Worm (Caenorhabditis elegans): ENCODE results near the gene ZK813.4.

Gene ZK813.4

DNA sequence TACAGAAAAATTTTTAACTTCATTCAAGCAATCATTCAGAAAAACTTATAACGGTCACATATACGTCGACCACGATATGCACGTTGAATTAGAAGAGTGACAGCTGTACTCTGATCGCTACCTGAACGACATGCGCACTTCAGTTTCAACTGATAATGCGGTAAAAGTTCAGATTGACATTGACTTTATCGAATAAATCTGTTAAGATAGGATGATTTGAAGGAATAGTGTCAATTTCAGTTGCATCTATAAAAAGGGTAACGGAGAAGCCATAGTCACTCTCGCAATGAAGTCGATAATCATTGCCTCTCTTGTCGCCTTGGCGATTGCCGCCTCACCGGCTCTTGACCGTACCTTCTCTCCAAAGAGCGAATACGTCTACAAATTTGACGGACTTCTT, 26.7 kb downstream of the ZK813.4 start, which contains the start of gene vit-5:
TSS of gene vit-5 (plus strand) at position 277 of the 400 bp plus-strand sequence.
- TF ChIP-seq unc-62 (GFP tag; optimal IDR thresholded peaks at IDR 0.05) (no peak), aly-2 (tag; optimal IDR thresholded peaks at IDR 0.05) (no peak), unc-130 (tag; optimal IDR thresholded peaks at IDR 0.05) (no peak), nhr-237 (tag; optimal IDR thresholded peaks at IDR 0.05) (no peak), C16A3.4 (tag; optimal IDR thresholded peaks at IDR 0.05) (no peak), nhr-71 (tag; optimal IDR thresholded peaks at IDR 0.05) (no peak), hlh-17 (GFP tag; optimal IDR thresholded peaks at IDR 0.05; ENCODE audit: borderline replicate concordance) (no peak), lsy-2 (tag; optimal IDR thresholded peaks at IDR 0.05) (no peak)

DNA sequence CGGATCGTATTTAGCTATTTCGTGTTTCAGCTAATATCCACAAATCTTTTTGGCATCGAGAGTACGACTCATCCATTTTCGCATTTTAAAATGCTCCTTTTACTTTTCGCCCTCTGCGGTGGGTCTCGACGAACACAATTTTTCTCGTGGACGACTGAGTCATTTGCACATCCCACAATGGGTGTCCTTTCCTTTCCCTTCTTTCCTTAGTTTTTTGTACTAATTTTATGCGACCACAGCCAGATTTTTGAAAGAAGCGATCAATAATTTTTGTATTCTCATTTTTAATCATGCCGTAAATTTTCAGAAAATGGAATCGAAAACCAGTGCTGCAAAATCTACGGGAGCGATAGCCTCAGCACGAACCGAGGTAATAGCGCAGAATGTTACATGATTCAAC, 28.2 kb downstream of the ZK813.4 start, which contains the start of gene C04F6.9:
TSS of gene C04F6.9 (plus strand) at position 301 of the 400 bp plus-strand sequence.
- TF ChIP-seq zag-1 (tag; optimal IDR thresholded peaks at IDR 0.05): no peak
- no peak for TF ChIP-seq nhr-28 (tag; optimal IDR thresholded peaks at IDR 0.05)
- TF ChIP-seq ceh-88 (GFP tag; IDR thresholded peaks at IDR 0.05): no peak
- TF ChIP-seq snu-23 (GFP tag; optimal IDR thresholded peaks at IDR 0.05): no peak
- TF ChIP-seq unc-62 (GFP tag; optimal IDR thresholded peaks at IDR 0.05): no peak
- no peak for TF ChIP-seq mab-9 (GFP tag; IDR thresholded peaks at IDR 0.05)
- TF ChIP-seq fkh-4 (tag; optimal IDR thresholded peaks at IDR 0.05; ENCODE audit: borderline replicate concordance): no peak
- no peak for TF ChIP-seq nhr-84 (tag; optimal IDR thresholded peaks at IDR 0.05)
- TF ChIP-seq fos-1 (tag; optimal IDR thresholded peaks at IDR 0.05): no peak
- no peak for TF ChIP-seq jun-1 (tag; optimal IDR thresholded peaks at IDR 0.05)
- no peak for TF ChIP-seq nhr-47 (tag; optimal IDR thresholded peaks at IDR 0.05)
- no peak for TF ChIP-seq C16A3.4 (tag; optimal IDR thresholded peaks at IDR 0.05)
- TF ChIP-seq unc-30 (tag; optimal IDR thresholded peaks at IDR 0.05): no peak
- no peak for TF ChIP-seq xbp-1 (tag; optimal IDR thresholded peaks at IDR 0.05)
- TF ChIP-seq lin-39 (tag; optimal IDR thresholded peaks at IDR 0.05): no peak
- no peak for TF ChIP-seq lin-15B (tag; optimal IDR thresholded peaks at IDR 0.05)
- no peak for TF ChIP-seq ztf-4 (tag; optimal IDR thresholded peaks at IDR 0.05)
- no peak for TF ChIP-seq rnt-1 (tag; optimal IDR thresholded peaks at IDR 0.05)
- TF ChIP-seq ceh-90 (tag; optimal IDR thresholded peaks at IDR 0.05): no peak
- no peak for TF ChIP-seq tlp-1 (tag; optimal IDR thresholded peaks at IDR 0.05)

DNA sequence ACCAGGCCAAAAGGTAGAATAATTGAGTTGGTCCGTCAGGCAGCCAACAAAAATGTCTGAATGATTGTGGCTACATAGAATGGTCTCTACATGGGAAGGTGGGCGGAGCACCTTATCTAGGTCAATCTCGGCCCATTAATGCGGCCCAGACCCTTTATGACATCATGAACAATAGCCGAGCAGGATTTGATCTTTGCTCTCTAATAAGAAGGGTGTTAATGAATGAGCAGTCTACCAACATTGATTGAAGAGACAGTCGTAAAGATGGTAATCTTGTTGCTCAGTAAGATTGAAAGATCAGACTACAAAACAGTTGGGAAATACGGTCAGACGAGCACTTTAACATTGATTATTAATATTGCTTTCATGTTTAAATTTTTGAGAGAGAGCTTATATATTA, 29.5 kb downstream of the ZK813.4 start:
- no peak for TF ChIP-seq ceh-63 (GFP tag; optimal IDR thresholded peaks at IDR 0.05)
- no peak for TF ChIP-seq fkh-8 (tag; optimal IDR thresholded peaks at IDR 0.05)
- TF ChIP-seq skn-1 (tag; optimal IDR thresholded peaks at IDR 0.05): no peak
- no peak for TF ChIP-seq sup-37 (GFP tag; optimal IDR thresholded peaks at IDR 0.05)
- TF ChIP-seq nhr-28 (tag; optimal IDR thresholded peaks at IDR 0.05): no peak
- TF ChIP-seq aly-2 (tag; optimal IDR thresholded peaks at IDR 0.05): no peak
- no peak for TF ChIP-seq isw-1 (GFP tag; IDR thresholded peaks at IDR 0.05)
- no peak for TF ChIP-seq nhr-90 (tag; optimal IDR thresholded peaks at IDR 0.05; ENCODE audit: poor library complexity)
- TF ChIP-seq efl-1 (optimal IDR thresholded peaks at IDR 0.05): no peak
- TF ChIP-seq efl-1 (GFP tag; optimal IDR thresholded peaks at IDR 0.05 in 1 of 2): no peak
- no peak for TF ChIP-seq nhr-20 (tag; optimal IDR thresholded peaks at IDR 0.05)
- TF ChIP-seq mef-2 (tag; optimal IDR thresholded peaks at IDR 0.05): no peak
- TF ChIP-seq fos-1 (tag; optimal IDR thresholded peaks at IDR 0.05): no peak
- TF ChIP-seq hlh-4 (tag; optimal IDR thresholded peaks at IDR 0.05): no peak

DNA sequence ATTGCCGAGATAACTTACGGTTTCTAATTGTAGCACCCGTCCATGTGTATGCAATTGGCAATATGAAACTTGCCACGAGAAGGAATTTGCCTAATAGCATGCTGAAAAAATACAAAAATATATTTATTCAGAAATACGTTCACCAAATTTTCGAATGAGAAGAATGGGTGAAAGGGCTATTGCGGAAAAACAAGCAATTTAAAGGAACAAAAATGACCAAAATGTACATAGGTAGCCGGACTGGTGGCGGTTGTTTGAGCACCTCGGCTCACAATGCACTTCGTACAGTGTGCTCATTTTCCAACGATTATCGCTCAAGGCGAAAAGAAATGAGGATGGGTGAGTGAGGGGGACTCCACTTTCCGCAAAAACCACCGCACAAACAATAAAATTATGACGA, 30.0 kb downstream of the ZK813.4 start, which contains the start of gene cht-1:
TSS of gene cht-1 (minus strand) at position 101 of the 400 bp plus-strand sequence.
- no peak for TF ChIP-seq nhr-11 (tag; optimal IDR thresholded peaks at IDR 0.05)
- no peak for TF ChIP-seq F16B12.6 (tag; optimal IDR thresholded peaks at IDR 0.05)
- TF ChIP-seq pqm-1 (tag; optimal IDR thresholded peaks at IDR 0.05): no peak
- no peak for TF ChIP-seq egl-27 (tag; optimal IDR thresholded peaks at IDR 0.05)
- no peak for TF ChIP-seq aly-2 (tag; optimal IDR thresholded peaks at IDR 0.05)
- no peak for TF ChIP-seq lin-14 (GFP tag; optimal IDR thresholded peaks at IDR 0.05)
- TF ChIP-seq irx-1 (tag; optimal IDR thresholded peaks at IDR 0.05): no peak
- TF ChIP-seq lin-39 (tag; optimal IDR thresholded peaks at IDR 0.05): no peak
